Worm (Caenorhabditis elegans) whole organism, mixed stage, embryonic: ENCODE data around the gene srx-105.

Source experiments
- elt-3 ChIP-seq: fragments of 150-350 bp; optimal IDR thresholded peaks from 2 replicates; lab custom pipeline; 2014; ENCODE audit warnings: missing biosample characterization, missing genetic modification characterization
- flh-1 ChIP-seq: fragments of 200-800 bp; sonication (Bioruptor generic); optimal IDR thresholded peaks from 2 replicates; lab custom pipeline; 2018; ENCODE audit warnings: mild to moderate bottlenecking, missing genetic modification characterization, moderate library complexity, missing compliant biosample characterization
- ham-2 ChIP-seq: fragments of 200-800 bp; sonication (Bioruptor generic); optimal IDR thresholded peaks from 2 replicates; lab custom pipeline; 2018; ENCODE audit warnings: mild to moderate bottlenecking, missing genetic modification characterization, missing compliant biosample characterization
- mep-1 ChIP-seq: fragments of 150-350 bp; optimal IDR thresholded peaks from 2 replicates; lab custom pipeline; 2017; ENCODE audit warnings: missing biosample characterization, missing genetic modification reagents, missing genetic modification characterization, inconsistent platforms
- ztf-11 ChIP-seq: fragments of 150-350 bp; optimal IDR thresholded peaks from 2 replicates; lab custom pipeline; 2014; ENCODE audit warnings: missing biosample characterization, missing genetic modification characterization

DNA sequence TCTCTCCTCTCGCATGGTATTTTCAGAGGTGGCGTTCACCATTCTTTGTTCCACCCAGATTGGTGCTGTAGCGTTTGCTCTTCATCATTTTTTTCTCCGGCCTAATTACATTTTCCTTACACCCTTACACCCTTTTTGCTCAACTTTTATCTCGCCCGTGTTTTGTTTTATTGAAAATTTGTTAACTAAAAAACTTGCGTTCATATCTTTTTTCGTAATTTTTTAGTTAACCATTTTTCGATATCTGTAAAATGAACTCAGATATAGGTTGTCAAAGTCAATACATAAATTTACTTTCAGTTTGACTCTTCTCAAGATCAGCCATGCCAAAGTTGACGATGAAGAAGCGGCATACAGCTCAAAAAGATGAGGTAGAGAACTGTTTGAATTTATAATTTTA lies 40.4 kb upstream of the srx-105 start, which contains the start of gene F12E12.1:
- TF ChIP-seq ham-2 (no peak), mep-1 (no peak), ztf-11 (tag; lab: Kevin White, UChicago) (no peak), elt-3 (no peak), flh-1 (GFP tag; lab: Kevin White, UChicago) (no peak)
